Fruit fly (Drosophila melanogaster) whole organism, embryonic: Measurements from ENCODE around the gene Kdsr.
A peak's percentile ranks its signal among the peaks of the same experiment; 100 is the strongest.

ENCODE experiments used
- ATbp ChIP-seq: fragments of 200-800 bp; sonication (Bioruptor generic); optimal IDR thresholded peaks from 2 replicates; lab custom pipeline; 2017; ENCODE audit warnings: missing biosample characterization, mild to moderate bottlenecking, missing genetic modification characterization, missing genetic modification reagents
- B-H1 ChIP-seq: fragments of 200-800 bp; sonication (Bioruptor generic); IDR thresholded peaks from 3 replicates; pipeline ENCODE4 v1.3.6; 2022; ENCODE audit warnings: missing biosample characterization, missing genetic modification characterization
- CG11456 ChIP-seq: fragments of 200-800 bp; sonication (Bioruptor generic); IDR thresholded peaks from 3 replicates; pipeline ENCODE4 v1.3.6; 2022; ENCODE audit warnings: missing biosample characterization, missing genetic modification characterization
- CG16779 ChIP-seq: fragments of 200-800 bp; sonication (Bioruptor generic); IDR thresholded peaks from 2 replicates; pipeline ENCODE4 v1.3.6; 2022; ENCODE audit warnings: missing biosample characterization, missing genetic modification characterization
- CG17912 ChIP-seq: fragments of 200-800 bp; sonication (Bioruptor generic); optimal IDR thresholded peaks from 2 replicates; lab custom pipeline; 2018; ENCODE audit warnings: missing biosample characterization, mild to moderate bottlenecking, missing genetic modification characterization
- Fer1 ChIP-seq: fragments of 200-800 bp; sonication (Bioruptor generic); optimal IDR thresholded peaks from 2 replicates; lab custom pipeline; 2017; ENCODE audit warnings: missing biosample characterization, mild to moderate bottlenecking, missing genetic modification characterization
- Nf-YC ChIP-seq: fragments of 200-800 bp; optimal IDR thresholded peaks from 3 replicates; lab custom pipeline; 2019; ENCODE audit warnings: missing biosample characterization, mild to moderate bottlenecking, missing genetic modification characterization, moderate library complexity
- Six4 ChIP-seq: fragments of 200-800 bp; sonication (Bioruptor generic); optimal IDR thresholded peaks from 2 replicates; lab custom pipeline; 2016; ENCODE audit warnings: missing biosample characterization, missing genetic modification characterization
- Tbp ChIP-seq: fragments of >200 bp; optimal IDR thresholded peaks from 2 replicates; lab custom pipeline; 2018; ENCODE audit warnings: missing biosample characterization, missing genetic modification characterization
- dmrt11E ChIP-seq: fragments of 200-800 bp; sonication (Bioruptor generic); optimal IDR thresholded peaks from 3 replicates; lab custom pipeline; 2018; ENCODE audit warnings: missing biosample characterization, mild to moderate bottlenecking, missing genetic modification characterization, moderate library complexity
- hth ChIP-seq: fragments of >200 bp; optimal IDR thresholded peaks from 2 replicates; lab custom pipeline; 2017; ENCODE audit warnings: inconsistent platforms
- mirr ChIP-seq: fragments of 200-800 bp; sonication (Bioruptor generic); optimal IDR thresholded peaks from 3 replicates; lab custom pipeline; 2018; ENCODE audit warnings: missing biosample characterization, mild to moderate bottlenecking, missing genetic modification characterization
- sens ChIP-seq: fragments of 200-800 bp; sonication (Bioruptor generic); peaks from one replicate; lab custom pipeline; 2016; ENCODE audit warnings: missing biosample characterization, missing genetic modification characterization

DNA sequence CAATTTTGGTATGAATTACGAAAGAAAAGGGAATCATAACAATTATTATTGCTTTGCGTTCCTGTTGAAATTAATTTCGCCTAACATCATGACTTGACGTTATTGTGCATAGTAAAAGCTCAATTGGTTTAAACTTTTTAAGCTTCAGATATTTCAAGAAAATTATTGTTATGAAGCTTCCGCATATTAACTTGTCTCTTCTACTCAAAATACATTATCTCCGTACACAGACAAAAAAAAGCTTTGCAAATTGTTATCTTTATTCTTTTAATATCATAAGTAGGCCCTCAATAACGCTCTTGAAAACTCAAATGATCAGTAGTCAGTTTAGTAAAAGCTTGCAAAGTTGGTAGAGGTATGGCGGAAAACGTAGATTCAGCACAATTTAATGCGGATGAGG is 24.8 kb upstream of the Kdsr start, which contains the start of gene CG13658:
- TF ChIP-seq ATbp (GFP tag; lab: Kevin White, UChicago): no peak
- TF ChIP-seq Tbp (GFP tag; lab: Kevin White, UChicago): no peak
- TF ChIP-seq hth: no peak
- TF ChIP-seq sens (GFP tag; lab: Kevin White, UChicago): peak; percentile 13
- TF ChIP-seq CG11456: no peak
- no peak for TF ChIP-seq Six4
- no peak for TF ChIP-seq dmrt11E
- no peak for TF ChIP-seq CG16779
- TF ChIP-seq Nf-YC (tag; lab: Kevin White, UChicago): no peak
- TF ChIP-seq B-H1: no peak
- no peak for TF ChIP-seq mirr (GFP tag; lab: Kevin White, UChicago)
- no peak for TF ChIP-seq Fer1 (GFP tag; lab: Kevin White, UChicago)
- no peak for TF ChIP-seq CG17912 (GFP tag; lab: Kevin White, UChicago)
